Worm (Caenorhabditis elegans): ENCODE data around the gene R08C7.12.

ce11 chrIV:4429901-4430300 is 19.6 kb upstream of the R08C7.12 start, which contains the start of the genes str-185 and R08C7.5:
- TF ChIP-seq pha-4 (GFP tag; IDR thresholded peaks at IDR 0.05) (no peak), pha-4 (tag; optimal IDR thresholded peaks at IDR 0.05) (no peak), pqm-1 (tag; optimal IDR thresholded peaks at IDR 0.05) (no peak), fos-1 (tag; optimal IDR thresholded peaks at IDR 0.05) (no peak), hlh-30 (tag; optimal IDR thresholded peaks at IDR 0.05; ENCODE audit: insufficient read depth) (no peak), aha-1 (tag) (no peak), nhr-25 (tag; optimal IDR thresholded peaks at IDR 0.05; ENCODE audit: borderline replicate concordance, insufficient read depth) (no peak), skn-1 (tag; optimal IDR thresholded peaks at IDR 0.05) (no peak), spr-1 (tag; optimal IDR thresholded peaks at IDR 0.05) (no peak), cey-2 (tag; optimal IDR thresholded peaks at IDR 0.05; ENCODE audit: borderline replicate concordance, insufficient read depth) (no peak), lin-15B (tag; optimal IDR thresholded peaks at IDR 0.05) (no peak), lin-1 (GFP tag; IDR thresholded peaks at IDR 0.05) (no peak), nhr-11 (tag; optimal IDR thresholded peaks at IDR 0.05) (no peak), nhr-28 (tag; optimal IDR thresholded peaks at IDR 0.05) (no peak), fkh-10 (GFP tag; optimal IDR thresholded peaks at IDR 0.05) (no peak)

Measured in whole organism, L4 larva.